Worm (Caenorhabditis elegans): ENCODE measurements around the gene F39F10.5.

DNA sequence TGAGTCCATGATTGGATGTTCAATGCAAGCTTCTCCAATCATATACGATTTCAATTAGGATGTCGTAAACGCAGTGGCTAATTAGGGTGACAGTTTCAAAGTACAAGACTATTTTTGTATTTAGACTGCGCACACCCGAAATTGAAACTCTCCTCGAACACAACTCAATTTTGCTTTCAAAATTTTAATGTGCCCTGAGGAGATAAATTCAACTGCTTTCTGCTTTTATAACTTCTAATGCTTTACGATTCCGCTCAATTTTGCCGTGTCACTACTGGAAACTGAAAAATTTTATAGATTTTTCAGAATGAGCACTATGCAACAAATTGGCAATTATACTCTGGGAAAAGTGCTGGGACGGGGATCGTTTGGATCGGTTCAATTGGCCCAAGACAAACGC, 19.0 kb downstream of the F39F10.5 start, which contains the start of gene F39F10.2:
- no peak for TF ChIP-seq mel-28 (tag; optimal IDR thresholded peaks at IDR 0.05; ENCODE audit: borderline replicate concordance)
- no peak for TF ChIP-seq C06A6.2 (GFP tag; conservative IDR thresholded peaks at IDR 0.05)
- no peak for TF ChIP-seq egl-44 (GFP tag; IDR thresholded peaks at IDR 0.05)
- TF ChIP-seq nhr-80 (tag; optimal IDR thresholded peaks at IDR 0.05) = no peak
- TF ChIP-seq F39B2.1 (GFP tag; IDR thresholded peaks at IDR 0.05) = no peak
- TF ChIP-seq ztf-6 (GFP tag; IDR thresholded peaks at IDR 0.05) = no peak
- no peak for TF ChIP-seq F57C9.4 (tag; optimal IDR thresholded peaks at IDR 0.05)
- no peak for TF ChIP-seq lsl-1 (GFP tag; optimal IDR thresholded peaks at IDR 0.05)
- no peak for TF ChIP-seq akir-1 (GFP tag; optimal IDR thresholded peaks at IDR 0.05)
